Worm (Caenorhabditis elegans) whole organism, L2 larva: ENCODE results near the gene dyf-19.

Source experiments
- R02D3.7 ChIP-seq: fragments of 150-350 bp; optimal IDR thresholded peaks from 2 replicates; lab custom pipeline; 2014; ENCODE audit warnings: missing biosample characterization, missing genetic modification characterization
- Y55F3AM.14 ChIP-seq: fragments of 200-800 bp; sonication (Bioruptor generic); optimal IDR thresholded peaks from 2 replicates; lab custom pipeline; 2018; ENCODE audit warnings: mild to moderate bottlenecking, missing genetic modification characterization, missing compliant biosample characterization
- aly-2 ChIP-seq: fragments of 150-350 bp; optimal IDR thresholded peaks from 2 replicates; lab custom pipeline; 2014; ENCODE audit warnings: missing biosample characterization, missing genetic modification characterization
- ama-1 ChIP-seq: fragments of 150-350 bp; optimal IDR thresholded peaks from 2 replicates; lab custom pipeline; 2018; ENCODE audit warnings: inconsistent platforms
- gmeb-1 ChIP-seq: fragments of 150-350 bp; optimal IDR thresholded peaks from 2 replicates; lab custom pipeline; 2014; ENCODE audit warnings: missing biosample characterization, missing genetic modification characterization
- lin-39 ChIP-seq: fragments of 150-350 bp; optimal IDR thresholded peaks from 2 replicates; lab custom pipeline; 2014; ENCODE audit warnings: missing biosample characterization, missing genetic modification reagents, missing genetic modification characterization
- lsy-2 ChIP-seq, 2 experiments: fragments of 150-350 bp in 1 of 2; sonication (generic microtip) in 1 of 2; optimal IDR thresholded peaks; 2 replicates each; lab custom pipeline; 2014 to 2017; ENCODE audit warnings: missing biosample characterization in 2 of 2, missing genetic modification characterization in 2 of 2
- mdl-1 ChIP-seq, 2 experiments: fragments of 150-350 bp in 1 of 2; sonication (generic microtip) in 1 of 2; optimal IDR thresholded peaks; 2 replicates each; lab custom pipeline; 2017; ENCODE audit warnings: missing biosample characterization in 2 of 2, missing genetic modification characterization in 2 of 2
- nhr-11 ChIP-seq: fragments of 150-350 bp; optimal IDR thresholded peaks from 2 replicates; lab custom pipeline; 2014; ENCODE audit warnings: missing biosample characterization, missing genetic modification characterization
- nhr-23 ChIP-seq: fragments of 150-350 bp; optimal IDR thresholded peaks from 2 replicates; lab custom pipeline; 2014; ENCODE audit warnings: missing biosample characterization, missing genetic modification reagents, missing genetic modification characterization
- unc-62 ChIP-seq: fragments of 150-350 bp; optimal IDR thresholded peaks from 2 replicates; lab custom pipeline; 2014; ENCODE audit warnings: missing biosample characterization, missing genetic modification reagents, missing genetic modification characterization
- ztf-11 ChIP-seq: sonication (generic microtip); optimal IDR thresholded peaks from 2 replicates; lab custom pipeline; 2017; ENCODE audit warnings: missing biosample characterization, missing genetic modification characterization

DNA sequence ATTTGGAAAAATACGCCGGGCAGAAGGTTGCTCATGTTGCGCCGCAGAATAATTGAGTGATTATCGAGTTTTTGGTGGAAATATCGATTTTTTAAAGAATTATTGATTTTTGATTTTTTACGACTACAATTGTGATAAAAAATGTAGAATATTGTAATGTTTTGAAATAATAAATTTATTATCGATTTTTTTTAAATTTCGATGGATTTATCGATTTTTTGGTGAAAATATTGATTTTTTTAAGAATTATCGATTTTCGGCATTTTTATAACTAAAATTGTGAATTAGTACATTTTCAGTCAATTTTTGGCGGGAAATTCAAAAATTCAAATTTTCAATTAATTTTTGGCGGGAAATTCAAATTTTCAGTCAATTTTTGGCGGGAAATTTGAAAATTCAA is 5.7 kb downstream of the dyf-19 start:
- no peak for TF ChIP-seq Y55F3AM.14 (GFP tag; lab: Kevin White, UChicago)
- TF ChIP-seq gmeb-1 (tag; lab: Kevin White, UChicago): no peak
- no peak for TF ChIP-seq ztf-11 (tag; lab: Kevin White, UChicago)
- TF ChIP-seq lsy-2 (tag; optimal IDR thresholded peaks at IDR 0.05; lab: Kevin White, UChicago): no peak
- TF ChIP-seq lin-39 (tag; lab: Kevin White, UChicago): no peak
- TF ChIP-seq R02D3.7 (tag; lab: Kevin White, UChicago): no peak
- TF ChIP-seq mdl-1 (tag; optimal IDR thresholded peaks at IDR 0.05; lab: Kevin White, UChicago): no peak
- no peak for TF ChIP-seq ama-1 (lab: Kevin White, UChicago)
- TF ChIP-seq nhr-11 (tag; lab: Kevin White, UChicago): no peak
- no peak for TF ChIP-seq unc-62 (GFP tag; lab: Kevin White, UChicago)
- TF ChIP-seq nhr-23 (tag; lab: Kevin White, UChicago): no peak
- no peak for TF ChIP-seq aly-2
